Fruit fly (Drosophila melanogaster) whole organism, embryonic: Measurements from ENCODE around the gene yellow-f.

ENCODE experiments used
- Ada2b ChIP-seq: fragments of 200-800 bp; sonication (Bioruptor generic); IDR thresholded peaks from 2 replicates; pipeline ENCODE4 v1.3.6; 2022; ENCODE audit warnings: missing biosample characterization, missing genetic modification characterization
- Asciz ChIP-seq: fragments of 200-800 bp; sonication (Bioruptor generic); optimal IDR thresholded peaks from 2 replicates; lab custom pipeline; 2017; ENCODE audit warnings: missing biosample characterization, mild to moderate bottlenecking, missing genetic modification characterization, missing genetic modification reagents
- CG10267 ChIP-seq: fragments of 200-800 bp; sonication (Bioruptor generic); optimal IDR thresholded peaks from 2 replicates; lab custom pipeline; 2018; ENCODE audit warnings: missing biosample characterization, mild to moderate bottlenecking, missing genetic modification characterization, moderate library complexity
- CG10462 ChIP-seq: fragments of 200-800 bp; sonication (Bioruptor generic); optimal IDR thresholded peaks from 2 replicates; lab custom pipeline; 2016; ENCODE audit warnings: missing biosample characterization, missing genetic modification characterization
- CG10654 ChIP-seq: fragments of 200-800 bp; sonication (Bioruptor generic); optimal IDR thresholded peaks from 2 replicates; lab custom pipeline; 2016; ENCODE audit warnings: missing biosample characterization, missing genetic modification characterization
- CG11560 ChIP-seq: fragments of 200-800 bp; sonication (Bioruptor generic); IDR thresholded peaks from 3 replicates; pipeline ENCODE4 v1.3.6; 2022; ENCODE audit warnings: missing biosample characterization, missing genetic modification characterization
- CG11695 ChIP-seq: fragments of 200-800 bp; sonication (Bioruptor generic); IDR thresholded peaks from 3 replicates; pipeline ENCODE4 v1.3.6; 2022; ENCODE audit warnings: missing biosample characterization, missing genetic modification characterization
- CG11696 ChIP-seq: fragments of 200-800 bp; sonication (Bioruptor generic); IDR thresholded peaks from 2 replicates; pipeline ENCODE4 v1.3.6; 2022; ENCODE audit warnings: missing biosample characterization, missing genetic modification characterization
- CG12104 ChIP-seq: fragments of 200-800 bp; sonication (Bioruptor generic); optimal IDR thresholded peaks from 3 replicates; lab custom pipeline; 2016; ENCODE audit warnings: missing biosample characterization, missing genetic modification characterization
- CG13287 ChIP-seq: fragments of 200-800 bp; sonication (Bioruptor generic); IDR thresholded peaks from 2 replicates; pipeline ENCODE4 v1.3.6; 2022; ENCODE audit warnings: missing biosample characterization, missing genetic modification characterization; ENCODE audit not compliant: partially characterized antibody
- CG13624 ChIP-seq: fragments of 200-800 bp; sonication (Bioruptor generic); optimal IDR thresholded peaks from 2 replicates; lab custom pipeline; 2016; ENCODE audit warnings: missing biosample characterization, missing genetic modification characterization
- CG13894 ChIP-seq: fragments of 200-800 bp; sonication (Bioruptor generic); optimal IDR thresholded peaks from 3 replicates; lab custom pipeline; 2018; ENCODE audit warnings: missing biosample characterization, mild to moderate bottlenecking, missing genetic modification characterization, moderate library complexity
- CG14441 ChIP-seq: fragments of 200-800 bp; sonication (Bioruptor generic); IDR thresholded peaks from 2 replicates; pipeline ENCODE4 v1.3.6; 2022; ENCODE audit warnings: missing biosample characterization, missing genetic modification characterization
- CG14860 ChIP-seq: fragments of 200-800 bp; sonication (Bioruptor generic); IDR thresholded peaks from 3 replicates; pipeline ENCODE4 v1.3.6; 2022; ENCODE audit warnings: missing biosample characterization, missing genetic modification characterization; ENCODE audit not compliant: partially characterized antibody
- CG15073 ChIP-seq: fragments of 200-800 bp; sonication (Bioruptor generic); optimal IDR thresholded peaks from 2 replicates; lab custom pipeline; 2016; ENCODE audit warnings: missing biosample characterization, missing genetic modification characterization
- CG1529 ChIP-seq: fragments of 200-800 bp; sonication (Bioruptor generic); optimal IDR thresholded peaks from 3 replicates; lab custom pipeline; 2018; ENCODE audit warnings: missing biosample characterization, missing genetic modification characterization
- CG1602 ChIP-seq: fragments of 200-800 bp; sonication (Bioruptor generic); optimal IDR thresholded peaks from 3 replicates; lab custom pipeline; 2016; ENCODE audit warnings: missing biosample characterization, missing genetic modification characterization
- CG17186 ChIP-seq: fragments of 200-800 bp; sonication (Bioruptor generic); optimal IDR thresholded peaks from 3 replicates; lab custom pipeline; 2017; ENCODE audit warnings: missing biosample characterization, missing genetic modification reagents, missing genetic modification characterization
- CG18619 ChIP-seq: fragments of 200-800 bp; sonication (Bioruptor generic); optimal IDR thresholded peaks from 3 replicates; lab custom pipeline; 2017; ENCODE audit warnings: missing biosample characterization, mild to moderate bottlenecking, missing genetic modification characterization
- CG2120 ChIP-seq: fragments of 200-800 bp; sonication (Bioruptor generic); optimal IDR thresholded peaks from 3 replicates; lab custom pipeline; 2016; ENCODE audit warnings: missing biosample characterization, missing genetic modification characterization
- CG2875 ChIP-seq: fragments of 200-800 bp; sonication (Bioruptor generic); optimal IDR thresholded peaks from 2 replicates; lab custom pipeline; 2017; ENCODE audit warnings: missing biosample characterization, mild to moderate bottlenecking, missing genetic modification characterization, missing genetic modification reagents
- CG6854 ChIP-seq: fragments of 200-800 bp; sonication (Bioruptor generic); optimal IDR thresholded peaks from 3 replicates; lab custom pipeline; 2017; ENCODE audit warnings: missing biosample characterization, mild to moderate bottlenecking, missing genetic modification characterization
- CG7745 ChIP-seq: fragments of 200-800 bp; sonication (Bioruptor generic); optimal IDR thresholded peaks from 2 replicates; lab custom pipeline; 2018; ENCODE audit warnings: missing biosample characterization, mild to moderate bottlenecking, missing genetic modification characterization, moderate library complexity
- CG9876 ChIP-seq: fragments of 200-800 bp; sonication (Bioruptor generic); optimal IDR thresholded peaks from 2 replicates; lab custom pipeline; 2016; ENCODE audit warnings: missing biosample characterization, missing genetic modification characterization
- CG9932 ChIP-seq: fragments of 200-800 bp; sonication (Bioruptor generic); IDR thresholded peaks from 2 replicates; pipeline ENCODE4 v1.3.6; 2022; ENCODE audit warnings: missing biosample characterization, missing genetic modification characterization
- CrebB ChIP-seq: fragments of 200-800 bp; sonication (Bioruptor generic); optimal IDR thresholded peaks from 3 replicates; lab custom pipeline; 2018; ENCODE audit warnings: missing biosample characterization, mild to moderate bottlenecking, missing genetic modification characterization
- Dp ChIP-seq: fragments of 200-800 bp; sonication (Bioruptor generic); optimal IDR thresholded peaks from 2 replicates; lab custom pipeline; 2018; ENCODE audit warnings: missing biosample characterization, mild to moderate bottlenecking, missing genetic modification characterization, moderate library complexity
- Fer3 ChIP-seq: fragments of 200-800 bp; sonication (Bioruptor generic); optimal IDR thresholded peaks from 2 replicates; lab custom pipeline; 2018; ENCODE audit warnings: missing biosample characterization, mild to moderate bottlenecking, missing genetic modification characterization, moderate library complexity
- Hr3 ChIP-seq: fragments of 200-800 bp; sonication (Bioruptor generic); optimal IDR thresholded peaks from 3 replicates; lab custom pipeline; 2016; ENCODE audit warnings: missing biosample characterization, missing genetic modification characterization
- NFAT ChIP-seq: fragments of 200-800 bp; sonication (Bioruptor generic); IDR thresholded peaks from 2 replicates; pipeline ENCODE4 v1.3.6; 2022; ENCODE audit warnings: missing biosample characterization, missing genetic modification characterization
- Nf-YB ChIP-seq: fragments of 200-800 bp; sonication (Bioruptor generic); optimal IDR thresholded peaks from 3 replicates; lab custom pipeline; 2019; ENCODE audit warnings: missing biosample characterization, mild to moderate bottlenecking, missing genetic modification characterization, moderate library complexity
- Pdp1 ChIP-seq, 2 experiments: fragments of 200-800 bp; sonication (Bioruptor generic); optimal IDR thresholded peaks; 3 replicates each; lab custom pipeline; 2016; ENCODE audit warnings: missing biosample characterization in 2 of 2, missing genetic modification characterization in 2 of 2, mild to moderate bottlenecking in 1 of 2, moderate library complexity in 1 of 2
- Ravus ChIP-seq: fragments of 200-800 bp; sonication (Bioruptor generic); IDR thresholded peaks from 2 replicates; pipeline ENCODE4 v1.3.6; 2022; ENCODE audit warnings: missing biosample characterization, missing genetic modification characterization
- Rfx ChIP-seq: fragments of 200-800 bp; sonication (Bioruptor generic); IDR thresholded peaks from 2 replicates; pipeline ENCODE4 v1.3.6; 2022; ENCODE audit warnings: missing biosample characterization, missing genetic modification characterization
- Vsx1 ChIP-seq: fragments of 200-800 bp; sonication (Bioruptor generic); optimal IDR thresholded peaks from 2 replicates; lab custom pipeline; 2017; ENCODE audit warnings: missing biosample characterization, mild to moderate bottlenecking, missing genetic modification characterization, missing genetic modification reagents
- YL-1 ChIP-seq: fragments of 200-800 bp; sonication (Bioruptor generic); optimal IDR thresholded peaks from 3 replicates; lab custom pipeline; 2017; ENCODE audit warnings: missing biosample characterization, mild to moderate bottlenecking, missing genetic modification characterization
- amos ChIP-seq: fragments of 200-800 bp; sonication (Bioruptor generic); IDR thresholded peaks from 2 replicates; pipeline ENCODE4 v1.3.6; 2022; ENCODE audit warnings: missing biosample characterization, missing genetic modification characterization; ENCODE audit not compliant: partially characterized antibody
- bab2 ChIP-seq: fragments of 200-800 bp; sonication (Bioruptor generic); optimal IDR thresholded peaks from 2 replicates; lab custom pipeline; 2016; ENCODE audit warnings: missing biosample characterization, missing genetic modification characterization
- chn ChIP-seq: fragments of 200-800 bp; sonication (Bioruptor generic); optimal IDR thresholded peaks from 2 replicates; lab custom pipeline; 2016; ENCODE audit warnings: missing biosample characterization, missing genetic modification characterization
- disco-r ChIP-seq: fragments of 200-800 bp; sonication (Bioruptor generic); optimal IDR thresholded peaks from 2 replicates; lab custom pipeline; 2016; ENCODE audit warnings: missing biosample characterization, missing genetic modification characterization
- dmrt11E ChIP-seq: fragments of 200-800 bp; sonication (Bioruptor generic); optimal IDR thresholded peaks from 3 replicates; lab custom pipeline; 2018; ENCODE audit warnings: missing biosample characterization, mild to moderate bottlenecking, missing genetic modification characterization, moderate library complexity
- eyg ChIP-seq: fragments of 200-800 bp; sonication (Bioruptor generic); optimal IDR thresholded peaks from 3 replicates; lab custom pipeline; 2016; ENCODE audit warnings: missing biosample characterization, missing genetic modification characterization
- gfzf ChIP-seq: fragments of 200-800 bp; sonication (Bioruptor generic); optimal IDR thresholded peaks from 2 replicates; lab custom pipeline; 2016; ENCODE audit warnings: missing biosample characterization, mild to moderate bottlenecking, missing genetic modification characterization, moderate library complexity
- ken ChIP-seq: fragments of 200-800 bp; sonication (Bioruptor generic); IDR thresholded peaks from 3 replicates; pipeline ENCODE4 v1.3.6; 2022; ENCODE audit warnings: missing biosample characterization, missing genetic modification characterization
- p53 ChIP-seq: fragments of 200-800 bp; sonication (Bioruptor generic); optimal IDR thresholded peaks from 2 replicates; lab custom pipeline; 2016; ENCODE audit warnings: missing biosample characterization, missing genetic modification characterization
- seq ChIP-seq: fragments of 200-800 bp; sonication (Bioruptor generic); IDR thresholded peaks from 2 replicates; pipeline ENCODE4 v1.3.6; 2022; ENCODE audit warnings: missing biosample characterization, missing genetic modification characterization
- tgo ChIP-seq: fragments of 200-800 bp; sonication (Bioruptor generic); IDR thresholded peaks from 3 replicates; pipeline ENCODE4 v1.3.6; 2022; ENCODE audit warnings: missing biosample characterization, missing genetic modification characterization
- trh ChIP-seq: fragments of 200-800 bp; sonication (Bioruptor generic); optimal IDR thresholded peaks from 2 replicates; lab custom pipeline; 2016; ENCODE audit warnings: missing biosample characterization, missing genetic modification characterization
- wek ChIP-seq: fragments of 200-800 bp; sonication (Bioruptor generic); optimal IDR thresholded peaks from 3 replicates; lab custom pipeline; 2018; ENCODE audit warnings: missing biosample characterization, mild to moderate bottlenecking, missing genetic modification characterization, moderate library complexity
- zen ChIP-seq: fragments of 200-800 bp; sonication (Bioruptor generic); optimal IDR thresholded peaks from 3 replicates; lab custom pipeline; 2018; ENCODE audit warnings: missing biosample characterization, mild to moderate bottlenecking, missing genetic modification characterization, moderate library complexity

The yellow-f gene

dm6 chr3R:12997550-12998233 is 4.7 kb upstream of the yellow-f start, which contains the start of the genes CG17327, CG44194 and CG7518 (continued):
- 0 out of 3 replicates have a peak, but pooled peaks have one; percentile 13 for TF ChIP-seq CG14860 (GFP tag; lab: Robert Waterston, UW)
- peak; percentile 29 for TF ChIP-seq CG10267 (tag; lab: Kevin White, UChicago)
- TF ChIP-seq Ada2b (GFP tag; lab: Robert Waterston, UW): no peak
- no peak for TF ChIP-seq disco-r (GFP tag; lab: Kevin White, UChicago)
- TF ChIP-seq Fer3 (tag; lab: Kevin White, UChicago): no peak
- no peak for TF ChIP-seq CG15073 (GFP tag; lab: Kevin White, UChicago)
- peak; percentile 18 to 59 for TF ChIP-seq Pdp1 (GFP tag; optimal IDR thresholded peaks at IDR 0.05; lab: Kevin White, UChicago)
- TF ChIP-seq CG13287 (GFP tag; lab: Robert Waterston, UW): peak; percentile 32
- TF ChIP-seq chn (GFP tag; lab: Kevin White, UChicago): no peak
- peak; percentile 11 for TF ChIP-seq CG1602 (GFP tag; lab: Kevin White, UChicago)
- TF ChIP-seq CG2120 (GFP tag; lab: Kevin White, UChicago): peak; percentile 42
- TF ChIP-seq CG11560 (tag; lab: Robert Waterston, UW): no peak
- no peak for TF ChIP-seq seq
- no peak for TF ChIP-seq eyg
- no peak for TF ChIP-seq trh (GFP tag; lab: Kevin White, UChicago)
- TF ChIP-seq CG6854 (GFP tag; lab: Kevin White, UChicago): no peak
- no peak for TF ChIP-seq wek (GFP tag; lab: Kevin White, UChicago)
- no peak for TF ChIP-seq CG11696 (GFP tag; lab: Robert Waterston, UW)
- peak; percentile 57 for TF ChIP-seq NFAT (GFP tag; lab: Robert Waterston, UW)
- no peak for TF ChIP-seq Nf-YB (GFP tag; lab: Kevin White, UChicago)
- TF ChIP-seq CG17186 (GFP tag; lab: Kevin White, UChicago): peak; percentile 88
- TF ChIP-seq CG14441 (GFP tag; lab: Robert Waterston, UW): no peak
- peak; percentile 39 for TF ChIP-seq bab2 (GFP tag; lab: Kevin White, UChicago)
- no peak for TF ChIP-seq zen (tag; lab: Kevin White, UChicago)
- TF ChIP-seq CG2875: no peak
- no peak for TF ChIP-seq Asciz (GFP tag; lab: Kevin White, UChicago)
- no peak for TF ChIP-seq CG9876 (GFP tag; lab: Kevin White, UChicago)
- TF ChIP-seq CG1529 (GFP tag; lab: Kevin White, UChicago): no peak
- no peak for TF ChIP-seq CG10462 (GFP tag; lab: Kevin White, UChicago)
- TF ChIP-seq gfzf: peak; percentile 93
- TF ChIP-seq dmrt11E (tag; lab: Kevin White, UChicago): no peak
- TF ChIP-seq Dp: peak; percentile 29
- TF ChIP-seq Rfx: peak; percentile 29; the same call in 1 of the 2 replicates
- peak; percentile 24 for TF ChIP-seq CG12104 (GFP tag; lab: Kevin White, UChicago)
- TF ChIP-seq CG10654 (GFP tag; lab: Kevin White, UChicago): peak; percentile 12
- TF ChIP-seq CG11695: no peak
- no peak for TF ChIP-seq Ravus (GFP tag; lab: Robert Waterston, UW)
- no peak for TF ChIP-seq p53 (GFP tag; lab: Kevin White, UChicago)
- TF ChIP-seq CG7745 (tag; lab: Kevin White, UChicago): no peak
- TF ChIP-seq Vsx1 (GFP tag; lab: Kevin White, UChicago): no peak
- peak; percentile 40; the same call in 1 of the 2 replicates for TF ChIP-seq CG9932
- no peak for TF ChIP-seq CG13894 (tag; lab: Kevin White, UChicago)
- peak; percentile 51 for TF ChIP-seq amos (GFP tag; lab: Robert Waterston, UW)
- no peak for TF ChIP-seq ken (GFP tag; lab: Robert Waterston, UW)
- no peak for TF ChIP-seq tgo (GFP tag; lab: Robert Waterston, UW)
- TF ChIP-seq CG18619 (GFP tag; lab: Kevin White, UChicago): no peak
- TF ChIP-seq CG13624: peak; percentile 14
- TF ChIP-seq Hr3: peak; percentile 53
- TF ChIP-seq CrebB (tag; lab: Kevin White, UChicago): no peak
- TF ChIP-seq YL-1: peak; percentile 43
